Fruit fly (Drosophila melanogaster) whole organism, wandering third instar larva: ENCODE results near the gene nau.

ENCODE experiments used
- Abd-B ChIP-seq: fragments of >200 bp; optimal IDR thresholded peaks from 2 replicates; lab custom pipeline; 2017; ENCODE audit warnings: missing biosample characterization, missing genetic modification characterization
- h ChIP-seq: fragments of 200-800 bp; sonication (Bioruptor generic); optimal IDR thresholded peaks from 3 replicates; lab custom pipeline; 2016; ENCODE audit warnings: missing biosample characterization, mild to moderate bottlenecking, missing genetic modification characterization

- TF ChIP-seq h (GFP tag; lab: Kevin White, UChicago) (no peak), Abd-B (GFP tag; lab: Kevin White, UChicago) (no peak)
These were observed 22.0 kb downstream of the nau start, which contains the start of gene CG10252 for dm6 chr3R:23696145-23696544.
